Worm (Caenorhabditis elegans) whole organism, late embryonic: Measurements from ENCODE around the gene F54D5.9.

ENCODE experiments used
- C38D4.7 ChIP-seq: fragments of 200-800 bp; sonication (Bioruptor generic); optimal IDR thresholded peaks from 2 replicates; lab custom pipeline; 2018; ENCODE audit warnings: mild to moderate bottlenecking, missing genetic modification characterization, moderate library complexity, missing compliant biosample characterization
- F13H6.1 ChIP-seq: sonication (generic microtip); optimal IDR thresholded peaks from 2 replicates; lab custom pipeline; 2016; ENCODE audit warnings: missing genetic modification characterization, missing compliant biosample characterization
- K09A11.1 ChIP-seq: sonication (generic microtip); optimal IDR thresholded peaks from 2 replicates; lab custom pipeline; 2017; ENCODE audit warnings: antibody characterized with exemption, mild to moderate bottlenecking, missing genetic modification characterization, missing compliant biosample characterization; ENCODE audit not compliant: insufficient read depth
- T23F11.4 ChIP-seq: fragments of 200-800 bp; sonication (Bioruptor generic); optimal IDR thresholded peaks from 2 replicates; lab custom pipeline; 2018; ENCODE audit warnings: mild to moderate bottlenecking, missing genetic modification characterization, missing compliant biosample characterization
- ahr-1 ChIP-seq: sonication (generic microtip); optimal IDR thresholded peaks from 2 replicates; lab custom pipeline; 2016; ENCODE audit warnings: missing genetic modification characterization, missing compliant biosample characterization
- ama-1 ChIP-seq: fragments of 150-350 bp; optimal IDR thresholded peaks from 2 replicates; lab custom pipeline; 2014
- ceh-14 ChIP-seq: sonication (generic microtip); optimal IDR thresholded peaks from 2 replicates; lab custom pipeline; 2016; ENCODE audit warnings: missing genotype, missing genetic modification characterization, missing compliant biosample characterization
- ceh-18 ChIP-seq: sonication (generic microtip); optimal IDR thresholded peaks from 2 replicates; lab custom pipeline; 2016; ENCODE audit warnings: missing genetic modification characterization, missing compliant biosample characterization
- ceh-2 ChIP-seq: sonication (generic microtip); optimal IDR thresholded peaks from 2 replicates; lab custom pipeline; 2016; ENCODE audit warnings: missing genotype, missing genetic modification characterization, missing compliant biosample characterization
- ceh-22 ChIP-seq: sonication (generic microtip); optimal IDR thresholded peaks from 2 replicates; lab custom pipeline; 2017; ENCODE audit warnings: missing biosample characterization, missing genetic modification characterization
- ceh-24 ChIP-seq: sonication (generic microtip); optimal IDR thresholded peaks from 2 replicates; lab custom pipeline; 2016; ENCODE audit warnings: mild to moderate bottlenecking, missing genetic modification characterization, missing compliant biosample characterization
- ceh-48 ChIP-seq: sonication (generic microtip); optimal IDR thresholded peaks from 2 replicates; lab custom pipeline; 2016; ENCODE audit warnings: missing genetic modification characterization, inconsistent platforms, missing compliant biosample characterization
- ceh-9 ChIP-seq: sonication (generic microtip); optimal IDR thresholded peaks from 2 replicates; lab custom pipeline; 2016; ENCODE audit warnings: mild to moderate bottlenecking, missing genetic modification characterization, inconsistent platforms, missing compliant biosample characterization
- che-1 ChIP-seq: sonication (generic microtip); optimal IDR thresholded peaks from 2 replicates; lab custom pipeline; 2016; ENCODE audit warnings: mild to moderate bottlenecking, missing genetic modification characterization, missing compliant biosample characterization
- dmd-4 ChIP-seq: sonication (generic microtip); optimal IDR thresholded peaks from 2 replicates; lab custom pipeline; 2016; ENCODE audit warnings: borderline replicate concordance, missing genetic modification characterization, missing compliant biosample characterization
- dve-1 ChIP-seq: sonication (generic microtip); optimal IDR thresholded peaks from 2 replicates; lab custom pipeline; 2017; ENCODE audit warnings: antibody characterized with exemption, mild to moderate bottlenecking, missing genetic modification characterization, missing compliant biosample characterization
- elt-2 ChIP-seq: sonication (generic microtip); optimal IDR thresholded peaks from 2 replicates; lab custom pipeline; 2016; ENCODE audit warnings: missing genetic modification reagents, missing genetic modification characterization, missing compliant biosample characterization
- elt-4 ChIP-seq: sonication (generic microtip); optimal IDR thresholded peaks from 2 replicates; lab custom pipeline; 2016; ENCODE audit warnings: missing genetic modification characterization, missing compliant biosample characterization
- ets-4 ChIP-seq: sonication (generic microtip); optimal IDR thresholded peaks from 2 replicates; lab custom pipeline; 2016; ENCODE audit warnings: missing genetic modification characterization, missing compliant biosample characterization
- eyg-1 ChIP-seq: sonication (generic microtip); optimal IDR thresholded peaks from 2 replicates; lab custom pipeline; 2016; ENCODE audit warnings: missing genotype, missing genetic modification characterization, missing compliant biosample characterization
- fkh-10 ChIP-seq: fragments of 150-350 bp; optimal IDR thresholded peaks from 2 replicates; lab custom pipeline; 2014; ENCODE audit warnings: missing biosample characterization, missing genetic modification reagents, missing genetic modification characterization
- fkh-6 ChIP-seq: sonication (generic microtip); optimal IDR thresholded peaks from 2 replicates; lab custom pipeline; 2016; ENCODE audit warnings: missing genetic modification characterization, missing compliant biosample characterization
- gmeb-2 ChIP-seq: sonication (generic microtip); optimal IDR thresholded peaks from 2 replicates; lab custom pipeline; 2016; ENCODE audit warnings: missing genetic modification characterization, inconsistent platforms, missing compliant biosample characterization
- hlh-15 ChIP-seq: sonication (generic microtip); optimal IDR thresholded peaks from 2 replicates; lab custom pipeline; 2016; ENCODE audit warnings: missing genetic modification characterization, missing compliant biosample characterization
- hlh-8 ChIP-seq: sonication (generic microtip); optimal IDR thresholded peaks from 2 replicates; lab custom pipeline; 2016; ENCODE audit warnings: missing genotype, missing genetic modification characterization, missing compliant biosample characterization
- lim-6 ChIP-seq: sonication (generic microtip); optimal IDR thresholded peaks from 2 replicates; lab custom pipeline; 2016; ENCODE audit warnings: missing genetic modification characterization, missing compliant biosample characterization
- madf-2 ChIP-seq: sonication (generic microtip); optimal IDR thresholded peaks from 2 replicates; lab custom pipeline; 2017; ENCODE audit warnings: missing genetic modification characterization, missing compliant biosample characterization
- mec-3 ChIP-seq: sonication (generic microtip); optimal IDR thresholded peaks from 2 replicates; lab custom pipeline; 2016; ENCODE audit warnings: borderline replicate concordance, missing genetic modification characterization, missing compliant biosample characterization
- nfya-1 ChIP-seq: sonication (generic microtip); optimal IDR thresholded peaks from 2 replicates; lab custom pipeline; 2017; ENCODE audit warnings: missing genetic modification characterization, mild to moderate bottlenecking, missing compliant biosample characterization, antibody characterized with exemption, moderate library complexity
- nhr-11 ChIP-seq: fragments of 150-350 bp; optimal IDR thresholded peaks from 2 replicates; lab custom pipeline; 2014; ENCODE audit warnings: missing biosample characterization, missing genetic modification characterization
- nhr-232 ChIP-seq: sonication (generic microtip); optimal IDR thresholded peaks from 2 replicates; lab custom pipeline; 2016; ENCODE audit warnings: missing genetic modification characterization, missing compliant biosample characterization
- pag-3 ChIP-seq: sonication (generic microtip); optimal IDR thresholded peaks from 2 replicates; lab custom pipeline; 2016; ENCODE audit warnings: missing compliant biosample characterization, missing genetic modification characterization, borderline replicate concordance
- pat-9 ChIP-seq: fragments of 200-800 bp; sonication (Bioruptor generic); optimal IDR thresholded peaks from 2 replicates; lab custom pipeline; 2018; ENCODE audit warnings: mild to moderate bottlenecking, missing genetic modification characterization, moderate library complexity, missing compliant biosample characterization
- pax-1 ChIP-seq: fragments of 150-350 bp; optimal IDR thresholded peaks from 2 replicates; lab custom pipeline; 2014; ENCODE audit warnings: missing biosample characterization, missing genetic modification characterization
- pha-2 ChIP-seq: sonication (generic microtip); optimal IDR thresholded peaks from 2 replicates; lab custom pipeline; 2017; ENCODE audit warnings: mild to moderate bottlenecking, missing genetic modification characterization, missing compliant biosample characterization
- pha-4 ChIP-seq: fragments of 150-350 bp; optimal IDR thresholded peaks from 2 replicates; lab custom pipeline; 2018; ENCODE audit warnings: missing biosample characterization, missing genetic modification reagents, missing genetic modification characterization
- pqm-1 ChIP-seq: sonication (generic microtip); optimal IDR thresholded peaks from 2 replicates; lab custom pipeline; 2016; ENCODE audit warnings: missing genetic modification characterization, missing compliant biosample characterization
- pros-1 ChIP-seq: fragments of 150-350 bp; optimal IDR thresholded peaks from 2 replicates; lab custom pipeline; 2014; ENCODE audit warnings: missing biosample characterization, missing genetic modification reagents, missing genetic modification characterization
- ref-2 ChIP-seq: sonication (generic microtip); optimal IDR thresholded peaks from 2 replicates; lab custom pipeline; 2016; ENCODE audit warnings: missing genetic modification characterization, missing compliant biosample characterization
- rnt-1 ChIP-seq: sonication (generic microtip); optimal IDR thresholded peaks from 2 replicates; lab custom pipeline; 2016; ENCODE audit warnings: missing genetic modification characterization, missing compliant biosample characterization
- sox-2 ChIP-seq: fragments of 200-800 bp; sonication (Bioruptor generic); IDR thresholded peaks from 2 replicates; pipeline ENCODE4 v1.3.6; 2022; ENCODE audit warnings: missing genetic modification reagents, missing genetic modification characterization, missing compliant biosample characterization
- sox-4 ChIP-seq: sonication (generic microtip); optimal IDR thresholded peaks from 2 replicates; lab custom pipeline; 2017; ENCODE audit warnings: mild to moderate bottlenecking, missing genetic modification characterization, inconsistent platforms, missing compliant biosample characterization
- syd-9 ChIP-seq: sonication (generic microtip); optimal IDR thresholded peaks from 2 replicates; lab custom pipeline; 2016; ENCODE audit warnings: mild to moderate bottlenecking, missing genetic modification characterization, moderate library complexity, missing compliant biosample characterization
- tbx-2 ChIP-seq: sonication (generic microtip); optimal IDR thresholded peaks from 2 replicates; lab custom pipeline; 2016; ENCODE audit warnings: missing genetic modification characterization, missing compliant biosample characterization
- ttx-3 ChIP-seq: sonication (generic microtip); optimal IDR thresholded peaks from 2 replicates; lab custom pipeline; 2016; ENCODE audit warnings: missing genetic modification reagents, missing genetic modification characterization, missing compliant biosample characterization
- unc-3 ChIP-seq, 2 experiments: fragments of 200-800 bp in 1 of 2; sonication (Bioruptor generic) in 1 of 2; sonication (generic microtip) in 1 of 2; conservative IDR thresholded peaks in 1 of 2; optimal IDR thresholded peaks in 1 of 2; 2 replicates each; pipeline versions ENCODE4 v1.3.6 to Lab custom; 2016 to 2022; ENCODE audit warnings: missing compliant biosample characterization in 2 of 2, missing genetic modification characterization in 2 of 2, missing genetic modification reagents in 1 of 2
- unc-55 ChIP-seq: sonication (generic microtip); optimal IDR thresholded peaks from 2 replicates; lab custom pipeline; 2017; ENCODE audit warnings: missing biosample characterization, missing genetic modification reagents, missing genetic modification characterization
- zip-5 ChIP-seq: sonication (generic microtip); optimal IDR thresholded peaks from 2 replicates; lab custom pipeline; 2016; ENCODE audit warnings: missing genetic modification characterization, missing compliant biosample characterization

Gene F54D5.9

DNA sequence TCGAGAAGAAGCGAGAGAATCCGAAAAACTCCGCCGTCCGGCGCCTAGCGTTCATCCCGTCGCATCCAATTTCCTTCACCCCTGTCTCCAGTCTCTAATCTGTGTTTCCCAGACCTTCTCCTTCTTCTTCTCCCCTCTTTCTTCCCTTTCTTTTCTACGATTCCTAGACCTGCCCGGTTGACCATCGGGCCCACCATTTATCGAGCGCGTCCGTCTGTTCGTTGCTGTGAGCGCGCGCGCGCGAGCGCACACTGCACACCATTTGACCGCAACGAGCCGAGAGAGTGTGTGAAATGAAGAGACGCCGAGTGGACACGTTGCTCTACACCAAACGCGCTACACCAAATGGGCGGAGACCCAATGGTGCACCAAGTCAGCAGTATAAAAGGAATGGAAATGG, 7.5 kb downstream of the F54D5.9 start (continued):
- TF ChIP-seq nfya-1 (tag; lab: Kevin White, UChicago): peak; percentile 45

ce11 chrII:11536505-11536904, 8.1 kb downstream of the F54D5.9 start:
- TF ChIP-seq gmeb-2 (no peak), nhr-232 (tag; lab: Kevin White, UChicago) (no peak), ets-4 (tag; lab: Kevin White, UChicago) (no peak), ceh-48 (no peak), zip-5 (tag; lab: Kevin White, UChicago) (no peak), che-1 (tag; lab: Kevin White, UChicago) (no peak), unc-55 (GFP tag; lab: Kevin White, UChicago) (no peak), K09A11.1 (tag; lab: Kevin White, UChicago) (no peak), pat-9 (tag; lab: Kevin White, UChicago) (no peak), pros-1 (tag; lab: Kevin White, UChicago) (no peak), syd-9 (tag; lab: Kevin White, UChicago) (no peak), unc-3 (GFP tag; conservative IDR thresholded peaks at IDR 0.05; lab: Robert Waterston, UW) (no peak), unc-3 (tag; optimal IDR thresholded peaks at IDR 0.05; lab: Kevin White, UChicago) (no peak)

- no peak for TF ChIP-seq madf-2 (tag; lab: Kevin White, UChicago)
- TF ChIP-seq elt-2 (tag; lab: Kevin White, UChicago): peak; percentile 43
- TF ChIP-seq, all 69 proteins: peak for 1
Observed at ce11 chrII:11535924-11536323, 8.7 kb downstream of the F54D5.9 start.

- TF ChIP-seq ceh-22 (tag; lab: Kevin White, UChicago): no peak
- TF ChIP-seq T23F11.4 (GFP tag; lab: Kevin White, UChicago): no peak
- no peak for TF ChIP-seq pag-3
- no peak for TF ChIP-seq ceh-14
- no peak for TF ChIP-seq F13H6.1
- TF ChIP-seq ttx-3 (tag; lab: Kevin White, UChicago): no peak
- TF ChIP-seq unc-55 (GFP tag; lab: Kevin White, UChicago): no peak
- TF ChIP-seq nhr-232 (tag; lab: Kevin White, UChicago): no peak
- no peak for TF ChIP-seq dmd-4 (tag; lab: Kevin White, UChicago)
- no peak for TF ChIP-seq pha-4
- no peak for TF ChIP-seq hlh-15 (tag; lab: Kevin White, UChicago)
- TF ChIP-seq ref-2 (tag; lab: Kevin White, UChicago): peak; percentile 68
- TF ChIP-seq gmeb-2: peak; percentile 4
- TF ChIP-seq nhr-11 (tag; lab: Kevin White, UChicago): no peak
- TF ChIP-seq eyg-1: no peak
- TF ChIP-seq pax-1 (tag; lab: Kevin White, UChicago): no peak
- TF ChIP-seq fkh-6: no peak
- no peak for TF ChIP-seq C38D4.7 (GFP tag; lab: Kevin White, UChicago)
- no peak for TF ChIP-seq ceh-2 (tag; lab: Kevin White, UChicago)
- no peak for TF ChIP-seq ama-1
- no peak for TF ChIP-seq sox-2 (GFP tag; lab: Robert Waterston, UW)
- TF ChIP-seq mec-3: no peak
- TF ChIP-seq ceh-24 (tag; lab: Kevin White, UChicago): no peak
- no peak for TF ChIP-seq elt-4 (tag; lab: Kevin White, UChicago)
- TF ChIP-seq pha-2 (tag; lab: Kevin White, UChicago): no peak
- TF ChIP-seq sox-4 (tag; lab: Kevin White, UChicago): no peak
- no peak for TF ChIP-seq zip-5 (tag; lab: Kevin White, UChicago)
- TF ChIP-seq ahr-1 (tag; lab: Kevin White, UChicago): no peak
- no peak for TF ChIP-seq rnt-1 (tag; lab: Kevin White, UChicago)
- no peak for TF ChIP-seq pqm-1 (tag; lab: Kevin White, UChicago)
- TF ChIP-seq dve-1: no peak
- TF ChIP-seq hlh-8: no peak
- TF ChIP-seq tbx-2 (tag; lab: Kevin White, UChicago): peak; percentile 48
- no peak for TF ChIP-seq lim-6 (tag; lab: Kevin White, UChicago)
- TF ChIP-seq fkh-10 (GFP tag; lab: Kevin White, UChicago): no peak
- no peak for TF ChIP-seq ceh-18 (tag; lab: Kevin White, UChicago)
- TF ChIP-seq ceh-9: no peak
Observed at ce11 chrII:11535429-11535828, 9.2 kb downstream of the F54D5.9 start.
